Fruit fly (Drosophila melanogaster): Measurements from ENCODE around the gene CG31156.

The CG31156 gene

DNA sequence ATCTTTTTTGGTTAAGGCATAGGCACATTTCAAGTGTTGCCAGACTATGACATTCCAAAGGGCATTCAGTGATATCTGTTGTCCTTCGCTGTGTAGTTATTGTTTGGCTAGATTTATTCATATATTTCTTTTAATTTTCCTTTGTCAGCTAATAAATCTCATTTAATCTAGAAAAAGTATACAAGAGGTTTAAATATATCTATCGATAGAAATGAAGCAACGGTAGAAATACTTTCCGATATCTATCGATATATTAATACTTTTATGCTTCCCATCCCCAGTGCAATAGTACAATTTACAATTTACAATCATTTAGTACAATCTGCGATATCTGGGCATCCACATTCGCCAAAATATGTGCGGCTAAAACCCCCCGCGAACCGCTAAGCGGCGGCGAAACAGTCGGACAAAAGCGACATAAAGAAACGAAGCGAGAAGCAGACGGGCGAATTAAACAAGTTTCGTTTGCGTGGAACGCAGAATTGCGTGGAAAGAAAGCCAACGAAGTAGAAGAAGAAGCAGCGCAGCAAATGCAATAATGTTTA, 26.0 kb downstream of the CG31156 start, which contains the start of gene Efa6 (continued):
- peak; percentile 25 for TF ChIP-seq CG18011 (GFP tag; optimal IDR thresholded peaks at IDR 0.05)
- TF ChIP-seq CG13287 (GFP tag; IDR thresholded peaks at IDR 0.05; ENCODE audit: partially characterized antibody), result peak; percentile 98
- TF ChIP-seq Ets65A (GFP tag), result peak; percentile 92
- TF ChIP-seq bcd (GFP tag; optimal IDR thresholded peaks at IDR 0.05), result peak; percentile 51
- peak; percentile 56 for TF ChIP-seq Xbp1 (GFP tag; optimal IDR thresholded peaks at IDR 0.05)
- peak; percentile 44 for TF ChIP-seq YL-1 (GFP tag; optimal IDR thresholded peaks at IDR 0.05)
- TF ChIP-seq CG33557 (GFP tag; optimal IDR thresholded peaks at IDR 0.05), result no peak
- peak; percentile 91 for TF ChIP-seq vnd (GFP tag; IDR thresholded peaks at IDR 0.05; ENCODE audit: partially characterized antibody)
- no peak for TF ChIP-seq aop (GFP tag; IDR thresholded peaks at IDR 0.05)
- peak; percentile 54 for TF ChIP-seq zen (tag; optimal IDR thresholded peaks at IDR 0.05)
- no peak for TF ChIP-seq CG6654 (GFP tag; optimal IDR thresholded peaks at IDR 0.05)
- TF ChIP-seq insv (GFP tag; optimal IDR thresholded peaks at IDR 0.05), result peak in 1 of 2 experiments; percentile 14
- TF ChIP-seq Camta (GFP tag; optimal IDR thresholded peaks at IDR 0.05), result peak; percentile 58
- peak; percentile 17 for TF ChIP-seq ftz-f1 (GFP tag; optimal IDR thresholded peaks at IDR 0.05)
- peak; percentile 30 for TF ChIP-seq Bteb2 (GFP tag; optimal IDR thresholded peaks at IDR 0.05)
- no peak for TF ChIP-seq tll (GFP tag; optimal IDR thresholded peaks at IDR 0.05)
- peak; percentile 81 for TF ChIP-seq pzg (GFP tag; optimal IDR thresholded peaks at IDR 0.05)
- TF ChIP-seq CG8281 (tag; optimal IDR thresholded peaks at IDR 0.05), result no peak
- no peak for TF ChIP-seq CG11723 (GFP tag; optimal IDR thresholded peaks at IDR 0.05)
- TF ChIP-seq bab2 (GFP tag; optimal IDR thresholded peaks at IDR 0.05), result peak; percentile 42
- no peak for TF ChIP-seq sim (GFP tag; IDR thresholded peaks at IDR 0.05)
- no peak for TF ChIP-seq sqz (GFP tag; optimal IDR thresholded peaks at IDR 0.05)
- no peak for TF ChIP-seq Dbx (GFP tag; IDR thresholded peaks at IDR 0.05)
- peak; percentile 4 for TF ChIP-seq pb (GFP tag; optimal IDR thresholded peaks at IDR 0.05)
- peak; percentile 30 for TF ChIP-seq jumu (GFP tag; optimal IDR thresholded peaks at IDR 0.05)
- TF ChIP-seq CoRest (tag; optimal IDR thresholded peaks at IDR 0.05), result peak; percentile 61
- peak; percentile 48 for TF ChIP-seq exex (tag; optimal IDR thresholded peaks at IDR 0.05)
- no peak for TF ChIP-seq CG4360 (GFP tag; IDR thresholded peaks at IDR 0.05)
- TF ChIP-seq D (optimal IDR thresholded peaks at IDR 0.05), result no peak
- no peak for TF ChIP-seq D (GFP tag; optimal IDR thresholded peaks at IDR 0.05)
- peak in 1 of 3 experiments; percentile 62 for TF ChIP-seq Stat92E (GFP tag; optimal IDR thresholded peaks at IDR 0.05)
- peak; percentile 99 for TF ChIP-seq Dll (GFP tag; IDR thresholded peaks at IDR 0.05; ENCODE audit: partially characterized antibody)
- peak; percentile 34 for TF ChIP-seq CG13123 (GFP tag; optimal IDR thresholded peaks at IDR 0.05)
- peak; percentile 65 for TF ChIP-seq CG34376 (GFP tag; optimal IDR thresholded peaks at IDR 0.05)
- TF ChIP-seq tup (GFP tag; optimal IDR thresholded peaks at IDR 0.05), result no peak
- peak; percentile 2 to 60 for TF ChIP-seq dpn (GFP tag; optimal IDR thresholded peaks at IDR 0.05)
- TF ChIP-seq fd3F (GFP tag; optimal IDR thresholded peaks at IDR 0.05), result peak; percentile 30
- peak; percentile 5 for TF ChIP-seq CG10979 (tag; optimal IDR thresholded peaks at IDR 0.05)
- peak; percentile 46 for TF ChIP-seq Sin3A (optimal IDR thresholded peaks at IDR 0.05)
- TF ChIP-seq Dip2 (GFP tag; IDR thresholded peaks at IDR 0.05), result no peak
- peak; percentile 86; the same call in 1 of the 3 replicates for TF ChIP-seq Opbp (GFP tag; IDR thresholded peaks at IDR 0.05; ENCODE audit: partially characterized antibody)
- peak; percentile 26 for TF ChIP-seq CG10147 (GFP tag; optimal IDR thresholded peaks at IDR 0.05)
- TF ChIP-seq CG3281 (GFP tag; optimal IDR thresholded peaks at IDR 0.05), result peak; percentile 25
- no peak for TF ChIP-seq Meics (GFP tag; optimal IDR thresholded peaks at IDR 0.05)
- peak; percentile 47 for TF ChIP-seq trh (GFP tag; optimal IDR thresholded peaks at IDR 0.05)
- peak; percentile 54; the same call in 1 of the 2 replicates for TF ChIP-seq rib (GFP tag; IDR thresholded peaks at IDR 0.05)
- peak; percentile 90 for TF ChIP-seq amos (GFP tag; IDR thresholded peaks at IDR 0.05; ENCODE audit: partially characterized antibody)
- peak; percentile 77 for TF ChIP-seq Lhr (GFP tag; optimal IDR thresholded peaks at IDR 0.05)
- no peak for TF ChIP-seq Ada2b (GFP tag; IDR thresholded peaks at IDR 0.05)
- TF ChIP-seq CG5953 (GFP tag; IDR thresholded peaks at IDR 0.05), result no peak
